Worm (Caenorhabditis elegans) whole organism, early embryonic: ENCODE results near the gene fig-1.

Experiments used
- aly-1 ChIP-seq: sonication (generic microtip); optimal IDR thresholded peaks from 2 replicates; lab custom pipeline; 2016; ENCODE audit warnings: missing genetic modification characterization, missing compliant biosample characterization
- ceh-13 ChIP-seq: fragments of 200-800 bp; sonication (Bioruptor generic); optimal IDR thresholded peaks from 2 replicates; lab custom pipeline; 2018; ENCODE audit warnings: mild to moderate bottlenecking, missing genetic modification characterization, missing compliant biosample characterization
- ets-7 ChIP-seq: sonication (generic microtip); optimal IDR thresholded peaks from 2 replicates; lab custom pipeline; 2016; ENCODE audit warnings: missing genotype, missing genetic modification characterization, missing compliant biosample characterization
- flt-1 ChIP-seq: fragments of 200-800 bp; sonication (Bioruptor generic); IDR thresholded peaks from 2 replicates; pipeline ENCODE4 v1.3.6; 2022; ENCODE audit warnings: missing genetic modification characterization, missing compliant biosample characterization
- hmbx-1 ChIP-seq: sonication (generic microtip); optimal IDR thresholded peaks from 2 replicates; lab custom pipeline; 2016; ENCODE audit warnings: mild to moderate bottlenecking, missing genetic modification characterization, missing compliant biosample characterization
- scrt-1 ChIP-seq: fragments of 200-800 bp; sonication (Bioruptor generic); IDR thresholded peaks from 2 replicates; pipeline ENCODE4 v1.3.6; 2022; ENCODE audit warnings: missing genetic modification characterization, missing compliant biosample characterization

ce11 chrV:11011807-11012206 lies 30.8 kb upstream of the fig-1 start:
- no peak for TF ChIP-seq ceh-13 (GFP tag; lab: Kevin White, UChicago)
- TF ChIP-seq scrt-1 (GFP tag; lab: Robert Waterston, UW), result no peak
- TF ChIP-seq aly-1 (tag; lab: Kevin White, UChicago), result no peak
- TF ChIP-seq flt-1 (GFP tag; lab: Robert Waterston, UW), result no peak
- no peak for TF ChIP-seq ets-7 (tag; lab: Kevin White, UChicago)
- no peak for TF ChIP-seq hmbx-1 (tag; lab: Kevin White, UChicago)
